Fruit fly (Drosophila melanogaster) whole organism, embryonic: ENCODE results near the gene Sec61alpha.

ENCODE experiments used
- Abd-B ChIP-seq: fragments of 200-800 bp; sonication (Bioruptor generic); optimal IDR thresholded peaks from 2 replicates; lab custom pipeline; 2018; ENCODE audit warnings: missing biosample characterization, mild to moderate bottlenecking, missing genetic modification characterization, moderate library complexity
- B-H2 ChIP-seq: fragments of 200-800 bp; sonication (Bioruptor generic); optimal IDR thresholded peaks from 2 replicates; lab custom pipeline; 2018; ENCODE audit warnings: missing biosample characterization, mild to moderate bottlenecking, missing genetic modification characterization
- Bgb ChIP-seq: fragments of 200-800 bp; sonication (Bioruptor generic); IDR thresholded peaks from 2 replicates; pipeline ENCODE4 v1.3.6; 2022; ENCODE audit warnings: missing biosample characterization, missing genetic modification characterization; ENCODE audit not compliant: partially characterized antibody
- CG10147 ChIP-seq: fragments of 200-800 bp; sonication (Bioruptor generic); optimal IDR thresholded peaks from 2 replicates; lab custom pipeline; 2019; ENCODE audit warnings: missing biosample characterization, mild to moderate bottlenecking, missing genetic modification characterization, moderate library complexity
- CG11504 ChIP-seq: fragments of 200-800 bp; sonication (Bioruptor generic); optimal IDR thresholded peaks from 3 replicates; lab custom pipeline; 2019; ENCODE audit warnings: missing biosample characterization, mild to moderate bottlenecking, missing genetic modification characterization, moderate library complexity
- CG15601 ChIP-seq: fragments of 200-800 bp; sonication (Bioruptor generic); optimal IDR thresholded peaks from 3 replicates; lab custom pipeline; 2019; ENCODE audit warnings: missing biosample characterization, mild to moderate bottlenecking, missing genetic modification characterization, moderate library complexity
- CG16813 ChIP-seq: fragments of 200-800 bp; sonication (Bioruptor generic); IDR thresholded peaks from 3 replicates; pipeline ENCODE4 v1.3.6; 2022; ENCODE audit warnings: missing biosample characterization, missing genetic modification characterization; ENCODE audit not compliant: partially characterized antibody
- CG17359 ChIP-seq: fragments of 200-800 bp; sonication (Bioruptor generic); optimal IDR thresholded peaks from 3 replicates; lab custom pipeline; 2018; ENCODE audit warnings: missing biosample characterization, mild to moderate bottlenecking, missing genetic modification characterization, moderate library complexity
- CG17568 ChIP-seq: fragments of 200-800 bp; sonication (Bioruptor generic); optimal IDR thresholded peaks from 2 replicates; lab custom pipeline; 2018; ENCODE audit warnings: missing biosample characterization, mild to moderate bottlenecking, missing genetic modification characterization, moderate library complexity
- CG18619 ChIP-seq: fragments of 200-800 bp; sonication (Bioruptor generic); optimal IDR thresholded peaks from 3 replicates; lab custom pipeline; 2017; ENCODE audit warnings: missing biosample characterization, mild to moderate bottlenecking, missing genetic modification characterization
- CG2199 ChIP-seq: fragments of 200-800 bp; sonication (Bioruptor generic); IDR thresholded peaks from 3 replicates; pipeline ENCODE4 v1.3.6; 2022; ENCODE audit warnings: missing biosample characterization, missing genetic modification characterization
- CG2712 ChIP-seq: fragments of 200-800 bp; optimal IDR thresholded peaks from 3 replicates; lab custom pipeline; 2019; ENCODE audit warnings: missing biosample characterization, mild to moderate bottlenecking, missing genetic modification characterization, moderate library complexity
- CG32532 ChIP-seq: fragments of 200-800 bp; sonication (Bioruptor generic); IDR thresholded peaks from 2 replicates; pipeline ENCODE4 v1.3.6; 2022; ENCODE audit warnings: missing biosample characterization, missing genetic modification characterization
- CG42726 ChIP-seq: fragments of 200-800 bp; sonication (Bioruptor generic); IDR thresholded peaks from 2 replicates; pipeline ENCODE4 v1.3.6; 2022; ENCODE audit warnings: missing biosample characterization, missing genetic modification characterization; ENCODE audit not compliant: partially characterized antibody
- CG4854 ChIP-seq: fragments of 200-800 bp; sonication (Bioruptor generic); optimal IDR thresholded peaks from 2 replicates; lab custom pipeline; 2016; ENCODE audit warnings: missing biosample characterization, missing genetic modification characterization, inconsistent platforms
- CG8290 ChIP-seq, 3 experiments: fragments of 200-800 bp; sonication (Bioruptor generic); optimal IDR thresholded peaks; 2 replicates each; lab custom pipeline; 2016 to 2019; ENCODE audit warnings: missing biosample characterization in 3 of 3, missing genetic modification characterization in 3 of 3, mild to moderate bottlenecking in 2 of 3, moderate library complexity in 1 of 3
- CG9437 ChIP-seq: fragments of 200-800 bp; sonication (Bioruptor generic); optimal IDR thresholded peaks from 2 replicates; lab custom pipeline; 2018; ENCODE audit warnings: missing biosample characterization, mild to moderate bottlenecking, missing genetic modification characterization
- CTCF ChIP-seq: fragments of 200-800 bp; sonication (Bioruptor generic); optimal IDR thresholded peaks from 2 replicates; lab custom pipeline; 2017; ENCODE audit warnings: missing biosample characterization, mild to moderate bottlenecking, missing genetic modification characterization, moderate library complexity
- D19A ChIP-seq: fragments of 200-800 bp; optimal IDR thresholded peaks from 3 replicates; lab custom pipeline; 2019; ENCODE audit warnings: missing biosample characterization, mild to moderate bottlenecking, missing genetic modification characterization, moderate library complexity
- Dip2 ChIP-seq: fragments of 200-800 bp; sonication (Bioruptor generic); IDR thresholded peaks from 2 replicates; pipeline ENCODE4 v1.3.6; 2022; ENCODE audit warnings: missing biosample characterization, missing genetic modification characterization
- Dp ChIP-seq: fragments of 200-800 bp; sonication (Bioruptor generic); optimal IDR thresholded peaks from 2 replicates; lab custom pipeline; 2018; ENCODE audit warnings: missing biosample characterization, mild to moderate bottlenecking, missing genetic modification characterization, moderate library complexity
- Ets65A ChIP-seq: fragments of 200-800 bp; sonication (Bioruptor generic); peaks from one replicate; lab custom pipeline; 2016; ENCODE audit warnings: missing biosample characterization, missing genetic modification characterization
- HLH54F ChIP-seq: fragments of 200-800 bp; sonication (Bioruptor generic); optimal IDR thresholded peaks from 3 replicates; lab custom pipeline; 2016; ENCODE audit warnings: missing biosample characterization, missing genetic modification characterization
- Hsf ChIP-seq: fragments of 200-800 bp; sonication (Bioruptor generic); optimal IDR thresholded peaks from 3 replicates; lab custom pipeline; 2016; ENCODE audit warnings: missing biosample characterization, missing genetic modification characterization
- Lhr ChIP-seq: fragments of 200-800 bp; sonication (Bioruptor generic); optimal IDR thresholded peaks from 3 replicates; lab custom pipeline; 2017; ENCODE audit warnings: mild to moderate bottlenecking, missing biosample characterization, missing genetic modification reagents, missing genetic modification characterization
- Max ChIP-seq: fragments of 200-800 bp; sonication (Bioruptor generic); optimal IDR thresholded peaks from 2 replicates; lab custom pipeline; 2016; ENCODE audit warnings: missing biosample characterization, mild to moderate bottlenecking, missing genetic modification characterization
- Med ChIP-seq: fragments of 200-800 bp; sonication (Bioruptor generic); peaks from one replicate; lab custom pipeline; 2016; ENCODE audit warnings: missing biosample characterization, missing genetic modification characterization, mild to moderate bottlenecking, inconsistent platforms, moderate library complexity
- NC2β ChIP-seq: fragments of 200-800 bp; sonication (Bioruptor generic); optimal IDR thresholded peaks from 2 replicates; lab custom pipeline; 2016; ENCODE audit warnings: missing biosample characterization, missing genetic modification characterization
- NFAT ChIP-seq: fragments of 200-800 bp; sonication (Bioruptor generic); IDR thresholded peaks from 2 replicates; pipeline ENCODE4 v1.3.6; 2022; ENCODE audit warnings: missing biosample characterization, missing genetic modification characterization
- Oaz ChIP-seq: fragments of 200-800 bp; sonication (Bioruptor generic); IDR thresholded peaks from 2 replicates; pipeline ENCODE4 v1.3.6; 2022; ENCODE audit warnings: missing biosample characterization, missing genetic modification characterization
- Opbp ChIP-seq: fragments of 200-800 bp; sonication (Bioruptor generic); IDR thresholded peaks from 3 replicates; pipeline ENCODE4 v1.3.6; 2022; ENCODE audit warnings: missing biosample characterization, missing genetic modification characterization; ENCODE audit not compliant: partially characterized antibody
- Rfx ChIP-seq: fragments of 200-800 bp; sonication (Bioruptor generic); IDR thresholded peaks from 2 replicates; pipeline ENCODE4 v1.3.6; 2022; ENCODE audit warnings: missing biosample characterization, missing genetic modification characterization
- Taf1 ChIP-seq: fragments of 200-800 bp; sonication (Bioruptor generic); IDR thresholded peaks from 2 replicates; pipeline ENCODE4 v1.3.6; 2022; ENCODE audit warnings: missing biosample characterization, missing genetic modification characterization
- Xbp1 ChIP-seq: fragments of 200-800 bp; sonication (Bioruptor generic); optimal IDR thresholded peaks from 3 replicates; lab custom pipeline; 2016; ENCODE audit warnings: missing biosample characterization, mild to moderate bottlenecking, missing genetic modification characterization
- amos ChIP-seq: fragments of 200-800 bp; sonication (Bioruptor generic); IDR thresholded peaks from 2 replicates; pipeline ENCODE4 v1.3.6; 2022; ENCODE audit warnings: missing biosample characterization, missing genetic modification characterization; ENCODE audit not compliant: partially characterized antibody
- ap ChIP-seq: fragments of 200-800 bp; sonication (Bioruptor generic); IDR thresholded peaks from 2 replicates; pipeline ENCODE4 v1.3.6; 2022; ENCODE audit warnings: missing biosample characterization, missing genetic modification characterization
- bbx ChIP-seq: fragments of 200-800 bp; sonication (Bioruptor generic); IDR thresholded peaks from 2 replicates; pipeline ENCODE4 v1.3.6; 2022; ENCODE audit warnings: missing biosample characterization, missing genetic modification characterization; ENCODE audit not compliant: partially characterized antibody
- cas ChIP-seq: fragments of 200-800 bp; sonication (Bioruptor generic); IDR thresholded peaks from 2 replicates; pipeline ENCODE4 v1.3.6; 2022; ENCODE audit warnings: missing biosample characterization, missing genetic modification characterization
- chif ChIP-seq, 2 experiments: fragments of 200-800 bp; sonication (Bioruptor generic); optimal IDR thresholded peaks; 3 replicates each; lab custom pipeline; 2016; ENCODE audit warnings: missing biosample characterization in 2 of 2, missing genetic modification characterization in 2 of 2
- dimm ChIP-seq: fragments of 200-800 bp; sonication (Bioruptor generic); IDR thresholded peaks from 2 replicates; pipeline ENCODE4 v1.3.6; 2022; ENCODE audit warnings: missing biosample characterization, missing genetic modification characterization
- dpn ChIP-seq, 2 experiments: fragments of 200-800 bp; sonication (Bioruptor generic); optimal IDR thresholded peaks; 3 replicates each; lab custom pipeline; 2016; ENCODE audit warnings: missing biosample characterization in 2 of 2, missing genetic modification characterization in 2 of 2
- ewg ChIP-seq: fragments of 200-800 bp; sonication (Bioruptor generic); optimal IDR thresholded peaks from 3 replicates; lab custom pipeline; 2017; ENCODE audit warnings: mild to moderate bottlenecking, missing biosample characterization, missing genetic modification reagents, missing genetic modification characterization
- fru ChIP-seq: fragments of >200 bp; optimal IDR thresholded peaks from 2 replicates; lab custom pipeline; 2017
- insv ChIP-seq, 2 experiments: fragments of 200-800 bp; sonication (Bioruptor generic); optimal IDR thresholded peaks; 3 replicates each; lab custom pipeline; 2016 to 2018; ENCODE audit warnings: missing biosample characterization in 2 of 2, missing genetic modification characterization in 2 of 2
- jigr1 ChIP-seq: fragments of 200-800 bp; sonication (Bioruptor generic); IDR thresholded peaks from 3 replicates; pipeline ENCODE4 v1.3.6; 2022; ENCODE audit warnings: missing biosample characterization, missing genetic modification characterization
- kay ChIP-seq: fragments of 200-800 bp; sonication (Bioruptor generic); optimal IDR thresholded peaks from 2 replicates; lab custom pipeline; 2016; ENCODE audit warnings: missing biosample characterization, missing genetic modification characterization
- nmo ChIP-seq: fragments of 200-800 bp; sonication (Bioruptor generic); optimal IDR thresholded peaks from 2 replicates; lab custom pipeline; 2018; ENCODE audit warnings: missing biosample characterization, mild to moderate bottlenecking, missing genetic modification characterization, moderate library complexity
- sens ChIP-seq: fragments of 200-800 bp; sonication (Bioruptor generic); peaks from one replicate; lab custom pipeline; 2016; ENCODE audit warnings: missing biosample characterization, missing genetic modification characterization
- stwl ChIP-seq: fragments of 200-800 bp; sonication (Bioruptor generic); optimal IDR thresholded peaks from 3 replicates; lab custom pipeline; 2018; ENCODE audit warnings: missing biosample characterization, mild to moderate bottlenecking, missing genetic modification characterization, moderate library complexity
- vvl ChIP-seq: fragments of 200-800 bp; sonication (Bioruptor generic); IDR thresholded peaks from 2 replicates; pipeline ENCODE4 v1.3.6; 2022; ENCODE audit warnings: missing biosample characterization, missing genetic modification characterization
- zen ChIP-seq: fragments of 200-800 bp; sonication (Bioruptor generic); optimal IDR thresholded peaks from 3 replicates; lab custom pipeline; 2018; ENCODE audit warnings: missing biosample characterization, mild to moderate bottlenecking, missing genetic modification characterization, moderate library complexity

The Sec61alpha gene

DNA sequence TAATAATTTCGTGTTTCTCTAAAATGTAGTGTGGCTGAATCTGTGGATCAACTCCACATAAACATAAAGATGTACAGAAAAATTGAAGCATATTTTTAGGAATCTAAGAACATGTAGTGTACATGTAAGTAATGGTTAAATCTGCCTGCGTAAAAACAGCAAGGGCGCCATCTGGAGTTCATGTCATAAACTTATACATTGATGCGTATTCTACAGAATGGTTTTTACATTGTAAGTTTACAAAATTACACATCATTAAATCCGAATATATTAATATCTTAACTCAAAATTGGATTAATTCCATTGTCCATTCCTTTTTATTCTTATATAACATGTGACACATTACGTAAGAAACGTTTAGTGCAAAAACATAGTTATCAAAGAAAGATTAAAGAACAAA, 46.6 kb upstream of the Sec61alpha start:
- TF ChIP-seq CG32532 (GFP tag; lab: Robert Waterston, UW), result peak; percentile 39
- TF ChIP-seq CG8290 (GFP tag; optimal IDR thresholded peaks at IDR 0.05; lab: Kevin White, UChicago), result peak; percentile 37
- TF ChIP-seq CG8290 (tag; optimal IDR thresholded peaks at IDR 0.05; lab: Kevin White, UChicago), result no peak
- TF ChIP-seq CG4854 (GFP tag; lab: Kevin White, UChicago), result peak; percentile 32
- peak; percentile 17 for TF ChIP-seq Hsf (GFP tag; lab: Kevin White, UChicago)
- TF ChIP-seq Taf1 (GFP tag; lab: Robert Waterston, UW), result no peak
- TF ChIP-seq ap, result no peak
- peak; percentile 89 for TF ChIP-seq vvl (GFP tag; lab: Robert Waterston, UW)
- no peak for TF ChIP-seq chif (GFP tag; optimal IDR thresholded peaks at IDR 0.05; lab: Kevin White, UChicago)
- TF ChIP-seq CG11504, result no peak
- peak; percentile 17; the same call in 1 of the 2 replicates for TF ChIP-seq NFAT
- no peak for TF ChIP-seq NC2β
- peak; percentile 68 for TF ChIP-seq zen
- no peak for TF ChIP-seq fru (lab: Kevin White, UChicago)
- peak; percentile 29 for TF ChIP-seq Abd-B (GFP tag; lab: Kevin White, UChicago)
- TF ChIP-seq CG17359, result no peak
- peak; percentile 9 for TF ChIP-seq HLH54F (GFP tag; lab: Kevin White, UChicago)
- TF ChIP-seq CG15601 (tag; lab: Kevin White, UChicago), result peak; percentile 45
- peak; percentile 31; the same call in 1 of the 2 replicates for TF ChIP-seq Rfx (GFP tag; lab: Robert Waterston, UW)
- peak; percentile 71 for TF ChIP-seq Lhr (GFP tag; lab: Kevin White, UChicago)
- TF ChIP-seq Dp (GFP tag; lab: Kevin White, UChicago), result no peak
- TF ChIP-seq insv (GFP tag; optimal IDR thresholded peaks at IDR 0.05; lab: Kevin White, UChicago), result peak in 1 of 2 experiments; percentile 57
- no peak for TF ChIP-seq CG18619
- peak; percentile 80 for TF ChIP-seq amos
- peak; percentile 13 for TF ChIP-seq Max (GFP tag; lab: Kevin White, UChicago)
- TF ChIP-seq cas (GFP tag; lab: Robert Waterston, UW), result 0 out of 2 replicates have a peak, but pooled peaks have one; percentile 22
- peak; percentile 26 for TF ChIP-seq CG2712
- TF ChIP-seq Bgb, result peak; percentile 88
- peak; percentile 60; the same call in 1 of the 2 replicates for TF ChIP-seq bbx (GFP tag; lab: Robert Waterston, UW)
- no peak for TF ChIP-seq ewg (GFP tag; lab: Kevin White, UChicago)
- TF ChIP-seq Ets65A (GFP tag; lab: Kevin White, UChicago), result peak; percentile 85
- peak; percentile 82 for TF ChIP-seq CG42726 (GFP tag; lab: Robert Waterston, UW)
- peak; percentile 86 for TF ChIP-seq Med
- peak; percentile 98 for TF ChIP-seq CTCF
- TF ChIP-seq dimm (GFP tag; lab: Robert Waterston, UW), result no peak
- peak; percentile 56; the same call in 2 of the 3 replicates for TF ChIP-seq CG16813 (GFP tag; lab: Robert Waterston, UW)
- no peak for TF ChIP-seq CG17568 (GFP tag; lab: Kevin White, UChicago)
- peak; percentile 42 for TF ChIP-seq Xbp1 (GFP tag; lab: Kevin White, UChicago)
- TF ChIP-seq dpn (GFP tag; optimal IDR thresholded peaks at IDR 0.05; lab: Kevin White, UChicago), result peak in 1 of 2 experiments; percentile 7
- TF ChIP-seq CG10147 (GFP tag; lab: Kevin White, UChicago), result no peak
- TF ChIP-seq Oaz (GFP tag; lab: Robert Waterston, UW), result no peak
- TF ChIP-seq stwl (tag; lab: Kevin White, UChicago), result peak; percentile 78
- TF ChIP-seq D19A (tag; lab: Kevin White, UChicago), result peak; percentile 86
- TF ChIP-seq kay, result peak; percentile 42
- TF ChIP-seq Dip2 (GFP tag; lab: Robert Waterston, UW), result peak; percentile 95
- peak; percentile 91 for TF ChIP-seq CG2199 (GFP tag; lab: Robert Waterston, UW)
- TF ChIP-seq CG9437 (GFP tag; lab: Kevin White, UChicago), result peak; percentile 49
- TF ChIP-seq sens (GFP tag; lab: Kevin White, UChicago), result peak; percentile 78
- peak; percentile 56; the same call in 1 of the 3 replicates for TF ChIP-seq Opbp (GFP tag; lab: Robert Waterston, UW)
- no peak for TF ChIP-seq jigr1 (GFP tag; lab: Robert Waterston, UW)
- peak; percentile 7 for TF ChIP-seq B-H2
- TF ChIP-seq nmo (GFP tag; lab: Kevin White, UChicago), result peak; percentile 15
